Worm (Caenorhabditis elegans) whole organism, L2 larva: ENCODE results near the gene str-229.

Source experiments
- F13H6.1 ChIP-seq: sonication (generic microtip); optimal IDR thresholded peaks from 2 replicates; lab custom pipeline; 2016; ENCODE audit warnings: missing genetic modification characterization, missing compliant biosample characterization
- R02D3.7 ChIP-seq: fragments of 150-350 bp; optimal IDR thresholded peaks from 2 replicates; lab custom pipeline; 2014; ENCODE audit warnings: missing biosample characterization, missing genetic modification characterization
- Y55F3AM.14 ChIP-seq: fragments of 200-800 bp; sonication (Bioruptor generic); optimal IDR thresholded peaks from 2 replicates; lab custom pipeline; 2018; ENCODE audit warnings: mild to moderate bottlenecking, missing genetic modification characterization, missing compliant biosample characterization
- ZK546.5 ChIP-seq: sonication (generic microtip); optimal IDR thresholded peaks from 2 replicates; lab custom pipeline; 2017; ENCODE audit warnings: missing biosample characterization, missing genetic modification characterization
- alr-1 ChIP-seq: fragments of 150-350 bp; optimal IDR thresholded peaks from 2 replicates; lab custom pipeline; 2014; ENCODE audit warnings: missing biosample characterization, missing genetic modification characterization
- aly-2 ChIP-seq: fragments of 150-350 bp; optimal IDR thresholded peaks from 2 replicates; lab custom pipeline; 2014; ENCODE audit warnings: missing biosample characterization, missing genetic modification characterization
- ama-1 ChIP-seq: fragments of 150-350 bp; optimal IDR thresholded peaks from 2 replicates; lab custom pipeline; 2018; ENCODE audit warnings: inconsistent platforms
- blmp-1 ChIP-seq: sonication (generic microtip); optimal IDR thresholded peaks from 2 replicates; lab custom pipeline; 2017; ENCODE audit warnings: missing genetic modification characterization, mild to moderate bottlenecking, missing compliant biosample characterization, antibody characterized with exemption, moderate library complexity; ENCODE audit not compliant: insufficient read depth
- ceh-16 ChIP-seq: fragments of 150-350 bp; optimal IDR thresholded peaks from 2 replicates; lab custom pipeline; 2014; ENCODE audit warnings: missing biosample characterization, missing genetic modification characterization
- ceh-82 ChIP-seq: fragments of 150-350 bp; optimal IDR thresholded peaks from 2 replicates; lab custom pipeline; 2014; ENCODE audit warnings: missing biosample characterization, missing genetic modification characterization
- crh-2 ChIP-seq: sonication (generic microtip); optimal IDR thresholded peaks from 2 replicates; lab custom pipeline; 2017; ENCODE audit warnings: missing biosample characterization, missing genetic modification characterization
- dmd-4 ChIP-seq: sonication (generic microtip); optimal IDR thresholded peaks from 2 replicates; lab custom pipeline; 2017; ENCODE audit warnings: missing biosample characterization, missing genetic modification characterization
- egl-27 ChIP-seq: sonication (generic microtip); optimal IDR thresholded peaks from 3 replicates; lab custom pipeline; 2017; ENCODE audit warnings: missing biosample characterization, missing genetic modification reagents, missing genetic modification characterization
- elt-1 ChIP-seq: fragments of 150-350 bp; optimal IDR thresholded peaks from 2 replicates; lab custom pipeline; 2014; ENCODE audit warnings: missing biosample characterization, missing genetic modification characterization
- elt-3 ChIP-seq: sonication (generic microtip); optimal IDR thresholded peaks from 2 replicates; lab custom pipeline; 2017; ENCODE audit warnings: missing biosample characterization, missing genetic modification characterization
- fos-1 ChIP-seq: fragments of 150-350 bp; optimal IDR thresholded peaks from 2 replicates; lab custom pipeline; 2014; ENCODE audit warnings: missing biosample characterization, missing genetic modification characterization
- gmeb-1 ChIP-seq: fragments of 150-350 bp; optimal IDR thresholded peaks from 2 replicates; lab custom pipeline; 2014; ENCODE audit warnings: missing biosample characterization, missing genetic modification characterization
- lin-11 ChIP-seq: fragments of 150-350 bp; sonication (generic microtip); optimal IDR thresholded peaks from 2 replicates; lab custom pipeline; 2014; ENCODE audit warnings: missing biosample characterization, missing genetic modification characterization, inconsistent platforms, mixed read lengths
- lin-39 ChIP-seq: fragments of 150-350 bp; optimal IDR thresholded peaks from 2 replicates; lab custom pipeline; 2014; ENCODE audit warnings: missing biosample characterization, missing genetic modification reagents, missing genetic modification characterization
- lsy-2 ChIP-seq, 2 experiments: fragments of 150-350 bp in 1 of 2; sonication (generic microtip) in 1 of 2; optimal IDR thresholded peaks; 2 replicates each; lab custom pipeline; 2014 to 2017; ENCODE audit warnings: missing biosample characterization in 2 of 2, missing genetic modification characterization in 2 of 2
- mab-5 ChIP-seq: fragments of 150-350 bp; optimal IDR thresholded peaks from 2 replicates; lab custom pipeline; 2014; ENCODE audit warnings: missing biosample characterization, missing genetic modification characterization
- mbf-1 ChIP-seq: sonication (generic microtip); optimal IDR thresholded peaks from 2 replicates; lab custom pipeline; 2017; ENCODE audit warnings: missing biosample characterization, missing genetic modification characterization
- nhr-12 ChIP-seq: fragments of 150-350 bp; optimal IDR thresholded peaks from 2 replicates; lab custom pipeline; 2014; ENCODE audit warnings: missing biosample characterization, missing genetic modification characterization
- nhr-129 ChIP-seq: fragments of 150-350 bp; optimal IDR thresholded peaks from 2 replicates; lab custom pipeline; 2014; ENCODE audit warnings: missing biosample characterization, missing genetic modification characterization
- nhr-21 ChIP-seq: fragments of 150-350 bp; optimal IDR thresholded peaks from 2 replicates; lab custom pipeline; 2014; ENCODE audit warnings: missing biosample characterization, missing genetic modification characterization
- nhr-237 ChIP-seq: fragments of 150-350 bp; optimal IDR thresholded peaks from 2 replicates; lab custom pipeline; 2014; ENCODE audit warnings: missing biosample characterization, missing genetic modification characterization
- nhr-77 ChIP-seq: fragments of 150-350 bp; optimal IDR thresholded peaks from 2 replicates; lab custom pipeline; 2014; ENCODE audit warnings: missing biosample characterization, missing genetic modification characterization
- peb-1 ChIP-seq: fragments of 150-350 bp; optimal IDR thresholded peaks from 2 replicates; lab custom pipeline; 2014; ENCODE audit warnings: missing biosample characterization, missing genetic modification characterization
- sem-4 ChIP-seq: fragments of 150-350 bp; optimal IDR thresholded peaks from 2 replicates; lab custom pipeline; 2014; ENCODE audit warnings: missing biosample characterization, missing genetic modification reagents, missing genetic modification characterization
- skn-1 ChIP-seq: sonication (generic microtip); optimal IDR thresholded peaks from 2 replicates; lab custom pipeline; 2017; ENCODE audit warnings: missing biosample characterization, missing genetic modification characterization
- sma-3 ChIP-seq: sonication (generic microtip); optimal IDR thresholded peaks from 2 replicates; lab custom pipeline; 2016; ENCODE audit warnings: missing genetic modification reagents, missing genetic modification characterization, missing compliant biosample characterization
- sma-9 ChIP-seq, 2 experiments: fragments of 150-350 bp in 1 of 2; sonication (generic microtip) in 1 of 2; optimal IDR thresholded peaks; 2 replicates each; lab custom pipeline; 2014 to 2016; ENCODE audit warnings: missing genetic modification characterization in 2 of 2, mild to moderate bottlenecking in 1 of 2, missing biosample characterization in 1 of 2, missing compliant biosample characterization in 1 of 2, missing genetic modification reagents in 1 of 2, moderate library complexity in 1 of 2
- snpc-4 ChIP-seq: fragments of 150-350 bp; optimal IDR thresholded peaks from 2 replicates; lab custom pipeline; 2014; ENCODE audit warnings: missing biosample characterization, missing genetic modification characterization
- unc-55 ChIP-seq: fragments of 150-350 bp; sonication (generic microtip); optimal IDR thresholded peaks from 3 replicates; lab custom pipeline; 2014; ENCODE audit warnings: missing biosample characterization, missing genetic modification reagents, missing genetic modification characterization

Gene str-229

ce11 chrV:3905841-3906240 is 3.5 kb upstream of the str-229 start, which contains the start of gene nhr-156:
Gene nhr-156, plus strand, starts transcription at chrV:3906106.
- TF ChIP-seq gmeb-1 (tag; lab: Kevin White, UChicago), result peak; percentile 2
- no peak for TF ChIP-seq crh-2 (tag; lab: Kevin White, UChicago)
- TF ChIP-seq mab-5 (tag; lab: Kevin White, UChicago), result no peak
- no peak for TF ChIP-seq snpc-4 (tag; lab: Kevin White, UChicago)
- TF ChIP-seq blmp-1 (tag; lab: Kevin White, UChicago), result peak; percentile 9
- TF ChIP-seq nhr-129 (tag; lab: Kevin White, UChicago), result peak; percentile 6

DNA sequence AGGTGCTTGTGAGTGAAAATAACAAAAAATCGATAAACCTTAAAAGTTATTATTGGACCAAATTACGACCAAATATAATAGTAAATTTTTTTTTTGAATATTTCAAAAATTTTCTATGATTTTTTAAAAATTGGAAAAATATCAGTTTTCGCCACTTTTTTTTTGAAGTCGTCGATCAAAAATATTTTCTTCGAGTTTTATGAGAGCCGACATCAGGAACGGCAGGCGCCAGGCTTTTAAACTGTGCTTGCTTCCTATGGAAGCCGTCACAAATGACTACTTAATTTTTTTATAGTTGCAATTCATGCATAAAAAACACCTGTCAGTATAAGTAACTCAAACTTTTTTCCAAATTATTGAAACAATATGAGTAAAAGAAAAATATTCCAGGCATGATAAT is 1.1 kb upstream of the str-229 start:
- TF ChIP-seq nhr-129 (tag; lab: Kevin White, UChicago) (no peak), alr-1 (tag; lab: Kevin White, UChicago) (no peak), ceh-16 (tag; lab: Kevin White, UChicago) (no peak), blmp-1 (tag; lab: Kevin White, UChicago) (no peak), nhr-12 (tag; lab: Kevin White, UChicago) (no peak), gmeb-1 (tag; lab: Kevin White, UChicago) (no peak), ceh-82 (tag; lab: Kevin White, UChicago) (no peak), nhr-21 (tag; lab: Kevin White, UChicago) (no peak), Y55F3AM.14 (no peak), unc-55 (no peak), peb-1 (tag; lab: Kevin White, UChicago) (no peak), nhr-237 (tag; lab: Kevin White, UChicago) (no peak), mab-5 (tag; lab: Kevin White, UChicago) (no peak), crh-2 (tag; lab: Kevin White, UChicago) (no peak), R02D3.7 (tag; lab: Kevin White, UChicago) (no peak), F13H6.1 (tag; lab: Kevin White, UChicago) (no peak), fos-1 (tag; lab: Kevin White, UChicago) (no peak), sma-9 (GFP tag; optimal IDR thresholded peaks at IDR 0.05; lab: Kevin White, UChicago) (no peak), sma-9 (tag; optimal IDR thresholded peaks at IDR 0.05; lab: Kevin White, UChicago) (no peak), lsy-2 (tag; optimal IDR thresholded peaks at IDR 0.05; lab: Kevin White, UChicago) (no peak), lin-11 (no peak)
- TF ChIP-seq, all 48 proteins: peak for 0

- no peak for TF ChIP-seq nhr-77
- no peak for TF ChIP-seq mbf-1 (tag; lab: Kevin White, UChicago)
- no peak for TF ChIP-seq egl-27 (tag; lab: Kevin White, UChicago)
- no peak for TF ChIP-seq sem-4 (tag; lab: Kevin White, UChicago)
- no peak for TF ChIP-seq nhr-129 (tag; lab: Kevin White, UChicago)
Measured at ce11 chrV:3900102-3900501, 2.3 kb downstream of the str-229 start, which contains the start of gene irld-22. Gene irld-22, minus strand, starts transcription at chrV:3900202.

- TF ChIP-seq skn-1 (tag; lab: Kevin White, UChicago) (no peak), elt-1 (tag; lab: Kevin White, UChicago) (no peak), aly-2 (tag; lab: Kevin White, UChicago) (no peak), snpc-4 (tag; lab: Kevin White, UChicago) (no peak), R02D3.7 (tag; lab: Kevin White, UChicago) (no peak), crh-2 (tag; lab: Kevin White, UChicago) (no peak), lin-39 (tag; lab: Kevin White, UChicago) (no peak), dmd-4 (tag; lab: Kevin White, UChicago) (no peak), egl-27 (tag; lab: Kevin White, UChicago) (no peak), alr-1 (tag; lab: Kevin White, UChicago) (no peak), elt-3 (no peak), sma-3 (GFP tag; lab: Kevin White, UChicago) (no peak), sem-4 (tag; lab: Kevin White, UChicago) (no peak), nhr-12 (tag; lab: Kevin White, UChicago) (no peak), ZK546.5 (tag; lab: Kevin White, UChicago) (no peak), blmp-1 (tag; lab: Kevin White, UChicago) (no peak), ama-1 (lab: Kevin White, UChicago) (no peak)
Measured at ce11 chrV:3896018-3896417, 6.3 kb downstream of the str-229 start.
